Worm (Caenorhabditis elegans): ENCODE data around the gene tmem-24.

DNA sequence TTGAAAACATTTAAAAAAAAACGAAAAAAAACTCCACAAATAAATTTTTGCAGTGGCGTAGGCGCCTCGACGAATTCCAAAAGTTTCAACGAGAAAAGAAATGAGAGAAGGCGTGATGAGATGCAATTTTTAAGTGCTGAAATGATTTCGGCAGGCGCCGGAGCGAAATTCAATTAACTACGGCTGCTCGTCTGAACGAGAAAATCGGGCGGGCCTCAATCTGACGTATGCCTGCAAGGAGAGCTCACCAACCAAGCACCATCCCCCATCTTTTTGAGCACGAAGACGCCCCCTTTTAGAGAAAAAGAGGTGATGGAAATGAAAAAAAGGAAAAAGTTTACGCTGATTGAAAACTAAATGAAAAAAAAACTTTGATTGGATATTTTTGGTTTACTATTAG, 9.9 kb downstream of the tmem-24 start:
- TF ChIP-seq nhr-102 (tag; optimal IDR thresholded peaks at IDR 0.05) (no peak), mdl-1 (tag; optimal IDR thresholded peaks at IDR 0.05) (no peak), mxl-3 (GFP tag; optimal IDR thresholded peaks at IDR 0.05) (no peak), lir-3 (tag; optimal IDR thresholded peaks at IDR 0.05) (no peak), snpc-4 (tag; optimal IDR thresholded peaks at IDR 0.05) (no peak), arid-1 (GFP tag; conservative IDR thresholded peaks at IDR 0.05) (no peak), hlh-30 (tag; optimal IDR thresholded peaks at IDR 0.05; ENCODE audit: insufficient read depth) (no peak), nhr-28 (tag; optimal IDR thresholded peaks at IDR 0.05) (no peak), fkh-10 (GFP tag; optimal IDR thresholded peaks at IDR 0.05) (no peak), dmd-9 (GFP tag; IDR thresholded peaks at IDR 0.05) (no peak)
